Worm (Caenorhabditis elegans) whole organism, young adult: ENCODE results near the gene catp-6.

Experiments used
- F22D6.2 ChIP-seq: sonication (generic microtip); optimal IDR thresholded peaks from 2 replicates; lab custom pipeline; 2016; ENCODE audit warnings: mild to moderate bottlenecking, missing genetic modification characterization, missing compliant biosample characterization
- F55B11.4 ChIP-seq: sonication (generic microtip); optimal IDR thresholded peaks from 2 replicates; lab custom pipeline; 2016; ENCODE audit warnings: missing compliant biosample characterization, missing genetic modification characterization, borderline replicate concordance; ENCODE audit not compliant: insufficient read depth
- F57A8.1 ChIP-seq: fragments of 200-800 bp; sonication (Bioruptor generic); optimal IDR thresholded peaks from 2 replicates; lab custom pipeline; 2018; ENCODE audit warnings: mild to moderate bottlenecking, missing genetic modification characterization, moderate library complexity, missing compliant biosample characterization
- Y53F4B.3 ChIP-seq: fragments of 200-800 bp; sonication (Bioruptor generic); IDR thresholded peaks from 2 replicates; pipeline ENCODE4 v1.3.6; 2022; ENCODE audit warnings: missing genetic modification reagents, missing genetic modification characterization, missing compliant biosample characterization
- Y53G8AR.9 ChIP-seq: fragments of 200-800 bp; sonication (Bioruptor generic); conservative IDR thresholded peaks from 2 replicates; pipeline ENCODE4 v1.3.6; 2022; ENCODE audit warnings: missing genetic modification reagents, missing genetic modification characterization, missing compliant biosample characterization
- Y56A3A.18 ChIP-seq: fragments of 200-800 bp; sonication (Bioruptor generic); IDR thresholded peaks from 2 replicates; pipeline ENCODE4 v1.3.6; 2022; ENCODE audit warnings: missing genetic modification reagents, missing genetic modification characterization, missing compliant biosample characterization
- cebp-1 ChIP-seq, 2 experiments: fragments of 200-800 bp in 1 of 2; sonication (Bioruptor generic) in 1 of 2; sonication (generic microtip) in 1 of 2; IDR thresholded peaks in 1 of 2; optimal IDR thresholded peaks in 1 of 2; 2 replicates each; pipeline versions ENCODE4 v1.3.6 to Lab custom; 2017 to 2022; ENCODE audit warnings: missing compliant biosample characterization in 2 of 2, missing genetic modification characterization in 2 of 2, mild to moderate bottlenecking in 1 of 2, missing genetic modification reagents in 1 of 2, moderate library complexity in 1 of 2
- dpl-1 ChIP-seq: fragments of 150-350 bp; optimal IDR thresholded peaks from 2 replicates; lab custom pipeline; 2014; ENCODE audit warnings: missing biosample characterization, missing genetic modification reagents, missing genetic modification characterization
- hmg-1.2 ChIP-seq: fragments of 200-800 bp; sonication (Bioruptor generic); IDR thresholded peaks from 2 replicates; pipeline ENCODE4 v1.3.6; 2022; ENCODE audit warnings: missing genetic modification reagents, missing genetic modification characterization, missing compliant biosample characterization
- mcd-1 ChIP-seq: fragments of 200-800 bp; sonication (Bioruptor generic); IDR thresholded peaks from 2 replicates; pipeline ENCODE4 v1.3.6; 2022; ENCODE audit warnings: missing genetic modification reagents, missing genetic modification characterization, missing compliant biosample characterization
- sea-2 ChIP-seq: fragments of 200-800 bp; sonication (Bioruptor generic); IDR thresholded peaks from 2 replicates; pipeline ENCODE4 v1.3.6; 2022; ENCODE audit warnings: missing genetic modification characterization, missing compliant biosample characterization
- snpc-4 ChIP-seq, 5 experiments: fragments of 150-350 bp in 1 of 5; sonication (generic microtip) in 4 of 5; optimal IDR thresholded peaks; 2 replicates each; lab custom pipeline; 2014 to 2018; ENCODE audit warnings: missing genetic modification characterization in 5 of 5, missing biosample characterization in 3 of 5, antibody characterized with exemption in 2 of 5, mild to moderate bottlenecking in 2 of 5, missing compliant biosample characterization in 2 of 5, missing genotype in 2 of 5, moderate library complexity in 2 of 5, missing genetic modification reagents in 1 of 5
- unc-130 ChIP-seq: sonication (generic microtip); optimal IDR thresholded peaks from 2 replicates; lab custom pipeline; 2016; ENCODE audit warnings: missing genetic modification reagents, missing genetic modification characterization, missing compliant biosample characterization
- unc-62 ChIP-seq: fragments of 150-350 bp; optimal IDR thresholded peaks from 2 replicates; lab custom pipeline; 2014; ENCODE audit warnings: missing biosample characterization, missing genetic modification reagents, missing genetic modification characterization

DNA sequence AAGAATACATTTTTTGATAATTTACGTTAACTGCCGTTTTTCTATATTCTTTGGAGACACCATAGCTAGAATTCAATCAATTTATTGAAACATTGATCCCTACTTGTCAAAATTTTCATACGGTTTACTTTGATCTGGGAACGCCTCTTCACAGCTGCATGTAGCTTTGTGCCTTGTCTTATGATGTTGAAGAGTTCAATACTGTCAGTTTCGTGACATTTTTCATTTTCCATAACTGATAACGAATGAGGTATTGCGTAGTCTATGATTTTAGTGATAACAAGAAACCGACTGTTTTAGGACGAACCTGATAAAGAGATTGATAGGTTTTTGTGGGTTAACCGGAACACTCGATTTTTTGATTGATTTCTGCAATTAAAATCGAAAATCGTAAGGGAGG lies 23.0 kb downstream of the catp-6 start:
- TF ChIP-seq Y53F4B.3 (GFP tag; lab: Robert Waterston, UW) (no peak), F55B11.4 (tag; lab: Kevin White, UChicago) (no peak), cebp-1 (GFP tag; IDR thresholded peaks at IDR 0.05; lab: Robert Waterston, UW) (no peak), cebp-1 (tag; optimal IDR thresholded peaks at IDR 0.05; lab: Kevin White, UChicago) (peak; percentile 54), dpl-1 (no peak), hmg-1.2 (GFP tag; lab: Robert Waterston, UW) (no peak), mcd-1 (no peak), unc-62 (GFP tag; lab: Kevin White, UChicago) (no peak), snpc-4 (GFP tag; optimal IDR thresholded peaks at IDR 0.05; lab: Kevin White, UChicago) (no peak), snpc-4 (tag; optimal IDR thresholded peaks at IDR 0.05; lab: Kevin White, UChicago) (no peak), F22D6.2 (peak; percentile 0), F57A8.1 (no peak), Y53G8AR.9 (GFP tag; lab: Robert Waterston, UW) (no peak), unc-130 (GFP tag; lab: Kevin White, UChicago) (no peak), sea-2 (no peak), Y56A3A.18 (GFP tag; lab: Robert Waterston, UW) (no peak)
